Fruit fly (Drosophila melanogaster) whole organism, pupa: Measurements from ENCODE around the gene CG18599.

ENCODE experiments used
- CG14655 ChIP-seq: fragments of 200-800 bp; sonication (Bioruptor generic); optimal IDR thresholded peaks from 3 replicates; lab custom pipeline; 2017; ENCODE audit warnings: mild to moderate bottlenecking, missing biosample characterization, missing genetic modification reagents, missing genetic modification characterization
- CG15710 ChIP-seq: fragments of 200-800 bp; sonication (Bioruptor generic); optimal IDR thresholded peaks from 2 replicates; lab custom pipeline; 2018; ENCODE audit warnings: missing biosample characterization, mild to moderate bottlenecking, missing genetic modification characterization, moderate library complexity
- CG8159 ChIP-seq: fragments of 200-800 bp; sonication (Bioruptor generic); optimal IDR thresholded peaks from 3 replicates; lab custom pipeline; 2018; ENCODE audit warnings: missing biosample characterization, mild to moderate bottlenecking, missing genetic modification characterization, moderate library complexity
- CG8301 ChIP-seq: fragments of 200-800 bp; sonication (Bioruptor generic); optimal IDR thresholded peaks from 2 replicates; lab custom pipeline; 2018; ENCODE audit warnings: missing biosample characterization, mild to moderate bottlenecking, missing genetic modification characterization
- Ets98B ChIP-seq: fragments of 200-800 bp; sonication (Bioruptor generic); IDR thresholded peaks from 2 replicates; pipeline ENCODE4 v1.3.6; 2022; ENCODE audit warnings: missing biosample characterization, missing genetic modification characterization
- fd96Ca ChIP-seq: fragments of 200-800 bp; sonication (Bioruptor generic); IDR thresholded peaks from 3 replicates; pipeline ENCODE4 v1.3.6; 2022; ENCODE audit warnings: missing biosample characterization, missing genetic modification characterization
- gl ChIP-seq: fragments of 200-800 bp; sonication (Bioruptor generic); optimal IDR thresholded peaks from 2 replicates; lab custom pipeline; 2018; ENCODE audit warnings: missing biosample characterization, mild to moderate bottlenecking, missing genetic modification characterization
- rn ChIP-seq: fragments of 200-800 bp; sonication (Bioruptor generic); IDR thresholded peaks from 2 replicates; pipeline ENCODE4 v1.3.6; 2022; ENCODE audit warnings: missing biosample characterization, missing genetic modification characterization

DNA sequence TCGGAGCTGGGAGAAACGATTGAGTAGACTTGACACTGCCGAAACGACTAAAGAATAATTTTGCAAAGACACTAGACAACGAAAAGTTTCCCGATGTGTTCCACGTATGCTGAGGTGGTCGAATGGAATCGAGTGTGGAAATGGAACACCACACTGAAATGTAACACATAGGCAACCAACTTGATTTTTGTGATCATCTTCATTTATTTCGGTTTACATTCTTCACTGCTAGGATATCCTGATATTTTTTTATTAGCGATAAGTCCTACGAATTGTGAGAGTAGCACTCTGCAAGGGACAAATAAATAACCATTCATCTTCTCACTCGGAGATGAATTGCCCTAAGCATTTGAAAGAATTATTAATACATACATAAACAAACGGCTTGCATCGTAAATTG lies 21.1 kb downstream of the CG18599 start, which contains the start of gene CG7131:
- TF ChIP-seq Ets98B (GFP tag; lab: Robert Waterston, UW) (no peak), fd96Ca (GFP tag; lab: Robert Waterston, UW) (no peak), rn (GFP tag; lab: Robert Waterston, UW) (no peak), gl (tag; lab: Kevin White, UChicago) (no peak), CG15710 (no peak), CG8301 (tag; lab: Kevin White, UChicago) (no peak), CG8159 (no peak), CG14655 (GFP tag; lab: Kevin White, UChicago) (no peak)
